Worm (Caenorhabditis elegans): ENCODE data around the gene let-70.

DNA sequence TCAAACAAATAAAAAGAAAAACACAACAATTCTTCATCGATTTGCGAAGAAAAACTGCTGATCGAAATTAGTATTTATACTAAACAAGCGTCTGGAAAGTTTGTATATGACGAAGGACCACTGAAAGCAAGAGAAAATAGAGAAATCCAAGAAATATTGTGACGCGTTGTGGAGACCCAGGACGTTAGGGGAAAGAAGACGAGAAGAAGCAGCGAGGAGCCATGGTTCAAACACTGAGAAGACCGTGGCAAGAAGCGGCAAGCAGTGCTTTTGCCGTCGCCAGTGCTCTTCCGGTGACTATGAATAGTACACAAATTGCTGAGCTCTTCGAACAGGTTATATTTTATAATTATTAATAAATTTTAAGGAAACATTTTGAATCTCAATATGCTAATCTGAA is 43.4 kb downstream of the let-70 start:
- TF ChIP-seq nhr-28 (tag; optimal IDR thresholded peaks at IDR 0.05) = no peak
- no peak for TF ChIP-seq sdz-12 (GFP tag; optimal IDR thresholded peaks at IDR 0.05)
- TF ChIP-seq ceh-28 (tag; optimal IDR thresholded peaks at IDR 0.05) = no peak
- TF ChIP-seq ceh-62 (tag; optimal IDR thresholded peaks at IDR 0.05) = no peak

Measured in whole organism, L4 larva.